Worm (Caenorhabditis elegans): ENCODE results near the gene frl-1.

The frl-1 gene

ce11 chrIII:2125936-2126335, 2.0 kb downstream of the frl-1 start:
- peak; percentile 12 for TF ChIP-seq ces-1 (GFP tag; optimal IDR thresholded peaks at IDR 0.05)
- TF ChIP-seq mls-2 (tag; optimal IDR thresholded peaks at IDR 0.05), result peak; percentile 3
- peak; percentile 18 for TF ChIP-seq ztf-11 (tag; optimal IDR thresholded peaks at IDR 0.05)
- TF ChIP-seq blmp-1 (tag; optimal IDR thresholded peaks at IDR 0.05), result no peak
- peak; percentile 57 for TF ChIP-seq cnd-1 (tag; optimal IDR thresholded peaks at IDR 0.05)
- TF ChIP-seq ham-2 (GFP tag; optimal IDR thresholded peaks at IDR 0.05), result peak; percentile 71
- peak; percentile 78 for TF ChIP-seq mep-1 (tag; optimal IDR thresholded peaks at IDR 0.05)
- no peak for TF ChIP-seq sem-2 (GFP tag; optimal IDR thresholded peaks at IDR 0.05)
- TF ChIP-seq lin-13 (tag; optimal IDR thresholded peaks at IDR 0.05), result no peak
- no peak for TF ChIP-seq nhr-12 (tag; optimal IDR thresholded peaks at IDR 0.05)
- TF ChIP-seq elt-1 (tag; optimal IDR thresholded peaks at IDR 0.05; ENCODE audit: borderline replicate concordance, insufficient read depth), result peak; percentile 94
- no peak for TF ChIP-seq M03D4.4 (tag; optimal IDR thresholded peaks at IDR 0.05)
- TF ChIP-seq pha-4 (tag; optimal IDR thresholded peaks at IDR 0.05), result no peak
- no peak for TF ChIP-seq bed-3 (GFP tag; optimal IDR thresholded peaks at IDR 0.05)
- TF ChIP-seq zip-8 (tag; optimal IDR thresholded peaks at IDR 0.05), result peak; percentile 93
- TF ChIP-seq nhr-2 (tag; optimal IDR thresholded peaks at IDR 0.05), result peak; percentile 97
- TF ChIP-seq ceh-39 (tag; optimal IDR thresholded peaks at IDR 0.05), result peak; percentile 53
- TF ChIP-seq unc-62 (GFP tag; optimal IDR thresholded peaks at IDR 0.05), result peak; percentile 59

ce11 chrIII:2129377-2129776, 5.4 kb downstream of the frl-1 start:
- TF ChIP-seq mep-1 (tag; optimal IDR thresholded peaks at IDR 0.05) (no peak), snpc-4 (tag; optimal IDR thresholded peaks at IDR 0.05) (no peak), nhr-2 (tag; optimal IDR thresholded peaks at IDR 0.05) (no peak), lin-32 (GFP tag; optimal IDR thresholded peaks at IDR 0.05) (no peak), nhr-28 (tag; optimal IDR thresholded peaks at IDR 0.05) (no peak), sem-2 (GFP tag; optimal IDR thresholded peaks at IDR 0.05) (no peak), lsy-2 (tag; optimal IDR thresholded peaks at IDR 0.05) (no peak), blmp-1 (tag; optimal IDR thresholded peaks at IDR 0.05) (no peak), cnd-1 (tag; optimal IDR thresholded peaks at IDR 0.05) (no peak), bed-3 (GFP tag; optimal IDR thresholded peaks at IDR 0.05) (no peak), ztf-11 (tag; optimal IDR thresholded peaks at IDR 0.05) (no peak)

ce11 chrIII:2129991-2130390, 6.1 kb downstream of the frl-1 start:
- TF ChIP-seq ces-1 (GFP tag; optimal IDR thresholded peaks at IDR 0.05) (peak; percentile 50), hlh-1 (tag; optimal IDR thresholded peaks at IDR 0.05) (no peak)

ce11 chrIII:2132059-2132458, 8.1 kb downstream of the frl-1 start:
- TF ChIP-seq cnd-1 (tag; optimal IDR thresholded peaks at IDR 0.05) (no peak), unc-62 (GFP tag; optimal IDR thresholded peaks at IDR 0.05) (peak; percentile 34), mep-1 (tag; optimal IDR thresholded peaks at IDR 0.05) (peak; percentile 33), hlh-1 (tag; optimal IDR thresholded peaks at IDR 0.05) (peak; percentile 71), mab-5 (tag; optimal IDR thresholded peaks at IDR 0.05) (peak; percentile 50), ztf-11 (tag; optimal IDR thresholded peaks at IDR 0.05) (no peak), pha-4 (tag; optimal IDR thresholded peaks at IDR 0.05) (peak; percentile 13), lsy-2 (tag; optimal IDR thresholded peaks at IDR 0.05) (peak; percentile 36)

- TF ChIP-seq ceh-83 (GFP tag; optimal IDR thresholded peaks at IDR 0.05) (no peak), lin-32 (GFP tag; optimal IDR thresholded peaks at IDR 0.05) (no peak), elt-1 (tag; optimal IDR thresholded peaks at IDR 0.05; ENCODE audit: borderline replicate concordance, insufficient read depth) (no peak), elt-3 (tag; optimal IDR thresholded peaks at IDR 0.05) (no peak), drap-1 (GFP tag; optimal IDR thresholded peaks at IDR 0.05) (no peak), nhr-12 (tag; optimal IDR thresholded peaks at IDR 0.05) (no peak), bed-3 (GFP tag; optimal IDR thresholded peaks at IDR 0.05) (no peak), sem-2 (GFP tag; optimal IDR thresholded peaks at IDR 0.05) (no peak), nhr-2 (tag; optimal IDR thresholded peaks at IDR 0.05) (no peak), blmp-1 (tag; optimal IDR thresholded peaks at IDR 0.05) (no peak), snpc-4 (tag; optimal IDR thresholded peaks at IDR 0.05) (no peak), hlh-1 (tag; optimal IDR thresholded peaks at IDR 0.05) (no peak)
Measured at ce11 chrIII:2133928-2134327, 10.0 kb downstream of the frl-1 start.

ce11 chrIII:2137490-2137889, 13.6 kb downstream of the frl-1 start:
- no peak for TF ChIP-seq unc-120 (tag; optimal IDR thresholded peaks at IDR 0.05; ENCODE audit: poor library complexity, severe bottlenecking)
- TF ChIP-seq tbx-8 (GFP tag; optimal IDR thresholded peaks at IDR 0.05), result no peak
- TF ChIP-seq ces-1 (GFP tag; optimal IDR thresholded peaks at IDR 0.05), result no peak

Data from whole organism, mixed stage, embryonic.